Worm (Caenorhabditis elegans) whole organism, L2 larva: Measurements from ENCODE around the gene F55C12.4.

Experiments used
- F13H6.1 ChIP-seq: sonication (generic microtip); optimal IDR thresholded peaks from 2 replicates; lab custom pipeline; 2016; ENCODE audit warnings: missing genetic modification characterization, missing compliant biosample characterization
- Y55F3AM.14 ChIP-seq: fragments of 200-800 bp; sonication (Bioruptor generic); optimal IDR thresholded peaks from 2 replicates; lab custom pipeline; 2018; ENCODE audit warnings: mild to moderate bottlenecking, missing genetic modification characterization, missing compliant biosample characterization
- ZK546.5 ChIP-seq: sonication (generic microtip); optimal IDR thresholded peaks from 2 replicates; lab custom pipeline; 2017; ENCODE audit warnings: missing biosample characterization, missing genetic modification characterization
- alr-1 ChIP-seq: fragments of 150-350 bp; optimal IDR thresholded peaks from 2 replicates; lab custom pipeline; 2014; ENCODE audit warnings: missing biosample characterization, missing genetic modification characterization
- aly-2 ChIP-seq: fragments of 150-350 bp; optimal IDR thresholded peaks from 2 replicates; lab custom pipeline; 2014; ENCODE audit warnings: missing biosample characterization, missing genetic modification characterization
- blmp-1 ChIP-seq: sonication (generic microtip); optimal IDR thresholded peaks from 2 replicates; lab custom pipeline; 2017; ENCODE audit warnings: missing genetic modification characterization, mild to moderate bottlenecking, missing compliant biosample characterization, antibody characterized with exemption, moderate library complexity; ENCODE audit not compliant: insufficient read depth
- ceh-16 ChIP-seq: fragments of 150-350 bp; optimal IDR thresholded peaks from 2 replicates; lab custom pipeline; 2014; ENCODE audit warnings: missing biosample characterization, missing genetic modification characterization
- ceh-82 ChIP-seq: fragments of 150-350 bp; optimal IDR thresholded peaks from 2 replicates; lab custom pipeline; 2014; ENCODE audit warnings: missing biosample characterization, missing genetic modification characterization
- crh-2 ChIP-seq: sonication (generic microtip); optimal IDR thresholded peaks from 2 replicates; lab custom pipeline; 2017; ENCODE audit warnings: missing biosample characterization, missing genetic modification characterization
- dmd-4 ChIP-seq: sonication (generic microtip); optimal IDR thresholded peaks from 2 replicates; lab custom pipeline; 2017; ENCODE audit warnings: missing biosample characterization, missing genetic modification characterization
- egl-27 ChIP-seq: sonication (generic microtip); optimal IDR thresholded peaks from 3 replicates; lab custom pipeline; 2017; ENCODE audit warnings: missing biosample characterization, missing genetic modification reagents, missing genetic modification characterization
- elt-1 ChIP-seq: fragments of 150-350 bp; optimal IDR thresholded peaks from 2 replicates; lab custom pipeline; 2014; ENCODE audit warnings: missing biosample characterization, missing genetic modification characterization
- fos-1 ChIP-seq: fragments of 150-350 bp; optimal IDR thresholded peaks from 2 replicates; lab custom pipeline; 2014; ENCODE audit warnings: missing biosample characterization, missing genetic modification characterization
- lin-13 ChIP-seq: fragments of 150-350 bp; optimal IDR thresholded peaks from 2 replicates; lab custom pipeline; 2014; ENCODE audit warnings: missing biosample characterization, missing genetic modification reagents, missing genetic modification characterization
- lin-39 ChIP-seq: fragments of 150-350 bp; optimal IDR thresholded peaks from 2 replicates; lab custom pipeline; 2014; ENCODE audit warnings: missing biosample characterization, missing genetic modification reagents, missing genetic modification characterization
- lsy-2 ChIP-seq, 2 experiments: fragments of 150-350 bp in 1 of 2; sonication (generic microtip) in 1 of 2; optimal IDR thresholded peaks; 2 replicates each; lab custom pipeline; 2014 to 2017; ENCODE audit warnings: missing biosample characterization in 2 of 2, missing genetic modification characterization in 2 of 2
- mdl-1 ChIP-seq, 2 experiments: fragments of 150-350 bp in 1 of 2; sonication (generic microtip) in 1 of 2; optimal IDR thresholded peaks; 2 replicates each; lab custom pipeline; 2017; ENCODE audit warnings: missing biosample characterization in 2 of 2, missing genetic modification characterization in 2 of 2
- nhr-10 ChIP-seq: sonication (generic microtip); optimal IDR thresholded peaks from 2 replicates; lab custom pipeline; 2017; ENCODE audit warnings: missing biosample characterization, missing genetic modification characterization
- nhr-129 ChIP-seq: fragments of 150-350 bp; optimal IDR thresholded peaks from 2 replicates; lab custom pipeline; 2014; ENCODE audit warnings: missing biosample characterization, missing genetic modification characterization
- nhr-21 ChIP-seq: fragments of 150-350 bp; optimal IDR thresholded peaks from 2 replicates; lab custom pipeline; 2014; ENCODE audit warnings: missing biosample characterization, missing genetic modification characterization
- nhr-237 ChIP-seq: fragments of 150-350 bp; optimal IDR thresholded peaks from 2 replicates; lab custom pipeline; 2014; ENCODE audit warnings: missing biosample characterization, missing genetic modification characterization
- nhr-25 ChIP-seq: fragments of 150-350 bp; sonication (generic microtip); optimal IDR thresholded peaks from 3 replicates; lab custom pipeline; 2014; ENCODE audit warnings: missing biosample characterization, missing genetic modification characterization
- nhr-77 ChIP-seq: fragments of 150-350 bp; optimal IDR thresholded peaks from 2 replicates; lab custom pipeline; 2014; ENCODE audit warnings: missing biosample characterization, missing genetic modification characterization
- peb-1 ChIP-seq: fragments of 150-350 bp; optimal IDR thresholded peaks from 2 replicates; lab custom pipeline; 2014; ENCODE audit warnings: missing biosample characterization, missing genetic modification characterization
- sem-4 ChIP-seq: fragments of 150-350 bp; optimal IDR thresholded peaks from 2 replicates; lab custom pipeline; 2014; ENCODE audit warnings: missing biosample characterization, missing genetic modification reagents, missing genetic modification characterization
- skn-1 ChIP-seq: sonication (generic microtip); optimal IDR thresholded peaks from 2 replicates; lab custom pipeline; 2017; ENCODE audit warnings: missing biosample characterization, missing genetic modification characterization
- sma-3 ChIP-seq: sonication (generic microtip); optimal IDR thresholded peaks from 2 replicates; lab custom pipeline; 2016; ENCODE audit warnings: missing genetic modification reagents, missing genetic modification characterization, missing compliant biosample characterization
- sma-9 ChIP-seq, 2 experiments: fragments of 150-350 bp in 1 of 2; sonication (generic microtip) in 1 of 2; optimal IDR thresholded peaks; 2 replicates each; lab custom pipeline; 2014 to 2016; ENCODE audit warnings: missing genetic modification characterization in 2 of 2, mild to moderate bottlenecking in 1 of 2, missing biosample characterization in 1 of 2, missing compliant biosample characterization in 1 of 2, missing genetic modification reagents in 1 of 2, moderate library complexity in 1 of 2
- unc-39 ChIP-seq: fragments of 150-350 bp; optimal IDR thresholded peaks from 2 replicates; lab custom pipeline; 2014; ENCODE audit warnings: missing biosample characterization, missing genetic modification characterization
- unc-55 ChIP-seq: fragments of 150-350 bp; sonication (generic microtip); optimal IDR thresholded peaks from 3 replicates; lab custom pipeline; 2014; ENCODE audit warnings: missing biosample characterization, missing genetic modification reagents, missing genetic modification characterization
- zag-1 ChIP-seq: fragments of 150-350 bp; optimal IDR thresholded peaks from 2 replicates; lab custom pipeline; 2014; ENCODE audit warnings: missing biosample characterization, missing genetic modification characterization
- ztf-11 ChIP-seq: sonication (generic microtip); optimal IDR thresholded peaks from 2 replicates; lab custom pipeline; 2017; ENCODE audit warnings: missing biosample characterization, missing genetic modification characterization

The F55C12.4 gene

ce11 chrII:5902139-5902538 lies 43.9 kb upstream of the F55C12.4 start:
- TF ChIP-seq unc-55 (no peak), skn-1 (tag; lab: Kevin White, UChicago) (no peak), alr-1 (no peak), sem-4 (tag; lab: Kevin White, UChicago) (no peak), nhr-21 (tag; lab: Kevin White, UChicago) (no peak), elt-1 (tag; lab: Kevin White, UChicago) (no peak), crh-2 (tag; lab: Kevin White, UChicago) (no peak)
- TF ChIP-seq, all 48 proteins: peak for 0

ce11 chrII:5901407-5902026 lies 43.3 kb upstream of the F55C12.4 start:
- peak; percentile 11 for TF ChIP-seq ceh-16 (tag; lab: Kevin White, UChicago)
- peak; percentile 18 for TF ChIP-seq lin-39 (tag; lab: Kevin White, UChicago)
- TF ChIP-seq nhr-77 (tag; lab: Kevin White, UChicago): no peak
- TF ChIP-seq alr-1: no peak
- no peak for TF ChIP-seq ZK546.5
- peak; percentile 61 for TF ChIP-seq nhr-21 (tag; lab: Kevin White, UChicago)
- TF ChIP-seq peb-1 (tag; lab: Kevin White, UChicago): peak; percentile 46
- TF ChIP-seq zag-1 (tag; lab: Kevin White, UChicago): peak; percentile 39
- TF ChIP-seq egl-27 (tag; lab: Kevin White, UChicago): peak; percentile 22
- TF ChIP-seq fos-1 (tag; lab: Kevin White, UChicago): peak; percentile 38
- TF ChIP-seq F13H6.1: peak; percentile 52
- TF ChIP-seq unc-55: peak; percentile 35
- TF ChIP-seq lsy-2 (tag; optimal IDR thresholded peaks at IDR 0.05; lab: Kevin White, UChicago): peak in 1 of 2 experiments; percentile 28
- TF ChIP-seq Y55F3AM.14 (GFP tag; lab: Kevin White, UChicago): peak; percentile 45
- no peak for TF ChIP-seq ztf-11 (tag; lab: Kevin White, UChicago)
- TF ChIP-seq mdl-1 (tag; optimal IDR thresholded peaks at IDR 0.05; lab: Kevin White, UChicago): peak in 1 of 2 experiments; percentile 7
- TF ChIP-seq sma-9 (GFP tag; optimal IDR thresholded peaks at IDR 0.05; lab: Kevin White, UChicago): peak; percentile 39
- no peak for TF ChIP-seq sma-9 (tag; optimal IDR thresholded peaks at IDR 0.05; lab: Kevin White, UChicago)
- peak; percentile 7 for TF ChIP-seq sem-4 (tag; lab: Kevin White, UChicago)

ce11 chrII:5899865-5900486 lies 41.8 kb upstream of the F55C12.4 start:
- TF ChIP-seq fos-1 (tag; lab: Kevin White, UChicago): peak; percentile 46
- TF ChIP-seq unc-55: no peak
- TF ChIP-seq blmp-1 (tag; lab: Kevin White, UChicago): peak; percentile 31

- no peak for TF ChIP-seq alr-1
- no peak for TF ChIP-seq unc-55
- TF ChIP-seq nhr-237: no peak
- no peak for TF ChIP-seq unc-39 (tag; lab: Kevin White, UChicago)
- no peak for TF ChIP-seq crh-2 (tag; lab: Kevin White, UChicago)
- TF ChIP-seq blmp-1 (tag; lab: Kevin White, UChicago): peak; percentile 96
- no peak for TF ChIP-seq lin-13 (GFP tag; lab: Kevin White, UChicago)
- TF ChIP-seq fos-1 (tag; lab: Kevin White, UChicago): no peak
- TF ChIP-seq egl-27 (tag; lab: Kevin White, UChicago): peak; percentile 26
- peak; percentile 19 for TF ChIP-seq F13H6.1
- no peak for TF ChIP-seq nhr-25 (tag; lab: Kevin White, UChicago)
- no peak for TF ChIP-seq peb-1 (tag; lab: Kevin White, UChicago)
- no peak for TF ChIP-seq sma-3 (GFP tag; lab: Kevin White, UChicago)
- no peak for TF ChIP-seq ztf-11 (tag; lab: Kevin White, UChicago)
- TF ChIP-seq dmd-4 (tag; lab: Kevin White, UChicago): no peak
- TF ChIP-seq ceh-82 (tag; lab: Kevin White, UChicago): no peak
- TF ChIP-seq lsy-2 (tag; optimal IDR thresholded peaks at IDR 0.05; lab: Kevin White, UChicago): peak in 1 of 2 experiments; percentile 6
- TF ChIP-seq aly-2: no peak
- no peak for TF ChIP-seq sma-9 (GFP tag; optimal IDR thresholded peaks at IDR 0.05; lab: Kevin White, UChicago)
- TF ChIP-seq sma-9 (tag; optimal IDR thresholded peaks at IDR 0.05; lab: Kevin White, UChicago): no peak
- no peak for TF ChIP-seq nhr-129
- no peak for TF ChIP-seq ZK546.5
- TF ChIP-seq nhr-10 (tag; lab: Kevin White, UChicago): no peak
- TF ChIP-seq nhr-77 (tag; lab: Kevin White, UChicago): no peak
- TF ChIP-seq, all 48 proteins: peak for 4
Measured at ce11 chrII:5899080-5899479, 40.9 kb upstream of the F55C12.4 start.
